Fruit fly (Drosophila melanogaster) whole organism: Measurements from ENCODE around the gene CG17931.

Experiments used
- Dll ChIP-seq: fragments of >200 bp; optimal IDR thresholded peaks from 2 replicates; lab custom pipeline; 2017
- EcR ChIP-seq, 2 experiments: fragments of >200 bp; optimal IDR thresholded peaks; 2 replicates each; lab custom pipeline; 2017; ENCODE audit warnings: missing biosample characterization in 2 of 2, missing genetic modification characterization in 2 of 2, missing genetic modification reagents in 2 of 2
- psq ChIP-seq: fragments of >200 bp; optimal IDR thresholded peaks from 2 replicates; lab custom pipeline; 2017
- usp ChIP-seq: fragments of >200 bp; optimal IDR thresholded peaks from 2 replicates; lab custom pipeline; 2017; ENCODE audit warnings: missing biosample characterization, missing genetic modification characterization, mixed read lengths

DNA sequence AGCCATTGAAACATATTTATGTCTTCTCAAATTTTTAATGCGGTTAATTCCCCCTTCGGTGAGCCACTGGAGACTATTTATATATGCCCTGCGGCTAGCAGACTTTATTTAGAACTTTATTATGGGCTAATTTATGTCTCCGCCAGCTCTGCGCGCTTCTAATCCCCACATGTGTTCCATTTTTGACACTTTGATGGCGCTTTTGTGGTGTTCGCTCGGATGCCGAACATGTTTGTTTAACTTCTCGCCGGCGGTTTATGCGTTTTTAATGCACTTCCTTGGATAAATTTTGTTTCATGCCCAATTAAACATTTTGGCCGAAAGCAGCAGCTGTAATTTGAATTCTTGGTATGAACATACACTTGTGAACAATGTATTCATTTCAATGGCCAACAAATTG, 29.5 kb downstream of the CG17931 start:
- TF ChIP-seq Dll (lab: Kevin White, UChicago) = no peak
- no peak for TF ChIP-seq usp (GFP tag; lab: Kevin White, UChicago)
- no peak for TF ChIP-seq EcR (GFP tag; optimal IDR thresholded peaks at IDR 0.05; lab: Kevin White, UChicago)
- no peak for TF ChIP-seq psq (lab: Kevin White, UChicago)
